Fruit fly (Drosophila melanogaster) whole organism, prepupa: Measurements from ENCODE around the gene CG13919.

Experiments
- Blimp-1 ChIP-seq: fragments of 200-800 bp; sonication (Bioruptor generic); optimal IDR thresholded peaks from 3 replicates; lab custom pipeline; 2017; ENCODE audit warnings: missing biosample characterization, missing genetic modification characterization, mild to moderate bottlenecking, moderate library complexity, missing genetic modification reagents
- CG10631 ChIP-seq: fragments of 200-800 bp; sonication (Bioruptor generic); optimal IDR thresholded peaks from 2 replicates; lab custom pipeline; 2016; ENCODE audit warnings: missing biosample characterization, missing genetic modification characterization
- CG11294 ChIP-seq: fragments of 200-800 bp; sonication (Bioruptor generic); IDR thresholded peaks from 2 replicates; pipeline ENCODE4 v1.3.6; 2022; ENCODE audit warnings: missing biosample characterization, missing genetic modification characterization
- CG11762 ChIP-seq: fragments of 200-800 bp; sonication (Bioruptor generic); optimal IDR thresholded peaks from 3 replicates; lab custom pipeline; 2016; ENCODE audit warnings: missing biosample characterization, missing genetic modification characterization; ENCODE audit not compliant: insufficient read depth
- CG11902 ChIP-seq: fragments of 200-800 bp; sonication (Bioruptor generic); optimal IDR thresholded peaks from 3 replicates; lab custom pipeline; 2016; ENCODE audit warnings: missing biosample characterization, missing genetic modification characterization
- CG15336 ChIP-seq: fragments of 200-800 bp; sonication (Bioruptor generic); IDR thresholded peaks from 2 replicates; pipeline ENCODE4 v1.3.6; 2022; ENCODE audit warnings: missing biosample characterization, missing genetic modification characterization
- CG1621 ChIP-seq: fragments of 200-800 bp; sonication (Bioruptor generic); optimal IDR thresholded peaks from 3 replicates; lab custom pipeline; 2018; ENCODE audit warnings: missing biosample characterization, mild to moderate bottlenecking, missing genetic modification characterization
- CG16779 ChIP-seq: fragments of 200-800 bp; sonication (Bioruptor generic); optimal IDR thresholded peaks from 3 replicates; lab custom pipeline; 2017; ENCODE audit warnings: missing biosample characterization, mild to moderate bottlenecking, missing genetic modification characterization
- CG3032 ChIP-seq: fragments of 200-800 bp; optimal IDR thresholded peaks from 2 replicates; lab custom pipeline; 2019; ENCODE audit warnings: missing biosample characterization, mild to moderate bottlenecking, missing genetic modification characterization, moderate library complexity
- CG31627 ChIP-seq: fragments of 200-800 bp; sonication (Bioruptor generic); optimal IDR thresholded peaks from 3 replicates; lab custom pipeline; 2016; ENCODE audit warnings: missing biosample characterization, missing genetic modification characterization
- CG3919 ChIP-seq: fragments of 200-800 bp; sonication (Bioruptor generic); optimal IDR thresholded peaks from 3 replicates; lab custom pipeline; 2016; ENCODE audit warnings: missing biosample characterization, missing genetic modification characterization
- CG6163 ChIP-seq: fragments of 200-800 bp; sonication (Bioruptor generic); IDR thresholded peaks from 3 replicates; pipeline ENCODE4 v1.3.6; 2022; ENCODE audit warnings: missing biosample characterization, missing genetic modification characterization
- CG6808 ChIP-seq: fragments of 200-800 bp; sonication (Bioruptor generic); optimal IDR thresholded peaks from 3 replicates; lab custom pipeline; 2017; ENCODE audit warnings: missing biosample characterization, missing genetic modification characterization, mild to moderate bottlenecking, moderate library complexity, missing genetic modification reagents
- CG6854 ChIP-seq: fragments of 200-800 bp; sonication (Bioruptor generic); optimal IDR thresholded peaks from 2 replicates; lab custom pipeline; 2017; ENCODE audit warnings: missing biosample characterization, mild to moderate bottlenecking, missing genetic modification characterization
- CG7368 ChIP-seq: fragments of 200-800 bp; sonication (Bioruptor generic); optimal IDR thresholded peaks from 3 replicates; lab custom pipeline; 2016; ENCODE audit warnings: missing biosample characterization, missing genetic modification characterization
- CG8632 ChIP-seq: fragments of 200-800 bp; sonication (Bioruptor generic); optimal IDR thresholded peaks from 3 replicates; lab custom pipeline; 2016; ENCODE audit warnings: missing biosample characterization, missing genetic modification characterization
- Eip78C ChIP-seq: fragments of 200-800 bp; sonication (Bioruptor generic); peaks from one replicate; lab custom pipeline; 2016; ENCODE audit warnings: missing biosample characterization, missing genetic modification characterization
- Eip93F ChIP-seq: fragments of 200-800 bp; sonication (Bioruptor generic); optimal IDR thresholded peaks from 2 replicates; lab custom pipeline; 2016; ENCODE audit warnings: missing biosample characterization, mild to moderate bottlenecking, missing genetic modification characterization
- Ets96B ChIP-seq: fragments of 200-800 bp; optimal IDR thresholded peaks from 2 replicates; lab custom pipeline; 2019; ENCODE audit warnings: missing biosample characterization, mild to moderate bottlenecking, missing genetic modification characterization, moderate library complexity
- Gug ChIP-seq: fragments of 200-800 bp; sonication (Bioruptor generic); IDR thresholded peaks from 2 replicates; pipeline ENCODE4 v1.3.6; 2022; ENCODE audit warnings: missing biosample characterization, missing genetic modification characterization
- Hr38 ChIP-seq: sonication (Bioruptor generic); optimal IDR thresholded peaks from 2 replicates; lab custom pipeline; 2016; ENCODE audit warnings: missing biosample characterization, missing genetic modification characterization
- Hr39 ChIP-seq: fragments of 200-800 bp; sonication (Bioruptor generic); optimal IDR thresholded peaks from 2 replicates; lab custom pipeline; 2016; ENCODE audit warnings: missing biosample characterization, missing genetic modification characterization
- Hr4 ChIP-seq: fragments of 200-800 bp; sonication (Bioruptor generic); optimal IDR thresholded peaks from 3 replicates; lab custom pipeline; 2016; ENCODE audit warnings: missing biosample characterization, missing genetic modification characterization
- Lpt ChIP-seq: fragments of 200-800 bp; sonication (Bioruptor generic); optimal IDR thresholded peaks from 3 replicates; lab custom pipeline; 2016; ENCODE audit warnings: missing biosample characterization, missing genetic modification characterization
- Met ChIP-seq: fragments of 200-800 bp; sonication (Bioruptor generic); optimal IDR thresholded peaks from 3 replicates; lab custom pipeline; 2016; ENCODE audit warnings: missing biosample characterization, missing genetic modification characterization
- Smox ChIP-seq: fragments of 200-800 bp; sonication (Bioruptor generic); optimal IDR thresholded peaks from 3 replicates; lab custom pipeline; 2016; ENCODE audit warnings: missing biosample characterization, missing genetic modification characterization
- Sox102F ChIP-seq: fragments of 200-800 bp; sonication (Bioruptor generic); optimal IDR thresholded peaks from 2 replicates; lab custom pipeline; 2016; ENCODE audit warnings: missing biosample characterization, mild to moderate bottlenecking, missing genetic modification characterization
- achi ChIP-seq: fragments of 200-800 bp; sonication (Bioruptor generic); optimal IDR thresholded peaks from 3 replicates; lab custom pipeline; 2016; ENCODE audit warnings: missing biosample characterization, missing genetic modification characterization
- cyc ChIP-seq: fragments of 200-800 bp; sonication (Bioruptor generic); optimal IDR thresholded peaks from 3 replicates; lab custom pipeline; 2016; ENCODE audit warnings: missing biosample characterization, missing genetic modification characterization
- dsx ChIP-seq: fragments of 200-800 bp; optimal IDR thresholded peaks from 3 replicates; lab custom pipeline; 2019; ENCODE audit warnings: missing biosample characterization, mild to moderate bottlenecking, missing genetic modification characterization, moderate library complexity; ENCODE audit not compliant: poor library complexity, severe bottlenecking
- eg ChIP-seq: fragments of 200-800 bp; sonication (Bioruptor generic); IDR thresholded peaks from 3 replicates; pipeline ENCODE4 v1.3.6; 2022; ENCODE audit warnings: missing biosample characterization, missing genetic modification characterization
- fd59A ChIP-seq: fragments of 200-800 bp; sonication (Bioruptor generic); optimal IDR thresholded peaks from 2 replicates; lab custom pipeline; 2017; ENCODE audit warnings: missing biosample characterization, mild to moderate bottlenecking, missing genetic modification characterization, missing genetic modification reagents
- fd85E ChIP-seq: fragments of 200-800 bp; sonication (Bioruptor generic); optimal IDR thresholded peaks from 3 replicates; lab custom pipeline; 2016; ENCODE audit warnings: missing biosample characterization, missing genetic modification characterization
- fkh ChIP-seq: fragments of 200-800 bp; sonication (Bioruptor generic); optimal IDR thresholded peaks from 3 replicates; lab custom pipeline; 2017; ENCODE audit warnings: missing biosample characterization, mild to moderate bottlenecking, missing genetic modification characterization, moderate library complexity
- pdm3 ChIP-seq: fragments of 200-800 bp; sonication (Bioruptor generic); optimal IDR thresholded peaks from 3 replicates; lab custom pipeline; 2016; ENCODE audit warnings: missing biosample characterization, missing genetic modification characterization
- salr ChIP-seq, 2 experiments: fragments of 200-800 bp; sonication (Bioruptor generic); optimal IDR thresholded peaks; 3 replicates each; lab custom pipeline; 2016 to 2018; ENCODE audit warnings: missing biosample characterization in 2 of 2, missing genetic modification characterization in 2 of 2, mild to moderate bottlenecking in 1 of 2
- spab ChIP-seq: fragments of 200-800 bp; sonication (Bioruptor generic); optimal IDR thresholded peaks from 2 replicates; lab custom pipeline; 2017; ENCODE audit warnings: missing biosample characterization, mild to moderate bottlenecking, missing genetic modification characterization, missing genetic modification reagents
- ss ChIP-seq, 2 experiments: fragments of 200-800 bp; sonication (Bioruptor generic); optimal IDR thresholded peaks; 2 replicates in 1 of 2; 3 replicates in 1 of 2; lab custom pipeline; 2017 to 2018; ENCODE audit warnings: mild to moderate bottlenecking in 2 of 2, missing biosample characterization in 2 of 2, missing genetic modification characterization in 2 of 2, moderate library complexity in 1 of 2
- svp ChIP-seq: fragments of 200-800 bp; sonication (Bioruptor generic); peaks from one replicate; lab custom pipeline; 2016; ENCODE audit warnings: missing biosample characterization, missing genetic modification characterization
- vri ChIP-seq: fragments of 200-800 bp; sonication (Bioruptor generic); optimal IDR thresholded peaks from 3 replicates; lab custom pipeline; 2016; ENCODE audit warnings: missing biosample characterization, mild to moderate bottlenecking, missing genetic modification characterization

Gene CG13919

DNA sequence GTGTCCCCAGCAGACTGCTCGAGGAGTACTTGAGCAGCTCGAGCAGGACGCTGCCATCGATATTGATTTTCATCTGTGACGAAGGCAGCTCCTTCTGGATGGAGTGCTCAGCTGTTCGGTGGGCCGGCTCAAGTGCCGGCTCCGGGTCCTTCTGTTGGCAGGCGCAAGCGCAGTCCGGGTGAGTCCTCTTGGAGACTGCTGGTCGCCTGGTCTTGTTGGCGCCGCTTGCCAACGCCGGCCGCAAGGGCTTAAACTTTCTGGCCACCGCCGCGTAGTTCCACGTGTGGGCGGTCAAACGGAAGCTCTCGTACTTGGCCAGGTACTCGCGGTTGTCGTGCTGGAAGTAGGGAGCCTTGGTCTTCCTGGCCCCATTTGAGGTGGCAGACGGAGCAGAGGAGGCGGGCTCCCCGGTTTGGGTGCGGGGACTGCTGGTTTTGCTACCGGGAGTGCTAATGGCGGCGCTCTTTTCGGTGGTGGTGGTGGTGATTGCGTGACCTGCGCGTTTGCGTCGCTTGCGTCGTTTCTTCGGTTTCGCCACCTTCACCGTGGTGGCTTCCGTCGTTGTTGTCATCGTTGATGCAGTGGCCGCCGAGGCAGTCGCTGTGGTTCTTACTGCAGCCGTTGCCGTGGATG lies 16.6 kb downstream of the CG13919 start:
- no peak for TF ChIP-seq CG11294
- TF ChIP-seq Sox102F (GFP tag; lab: Kevin White, UChicago), result no peak
- TF ChIP-seq CG7368 (GFP tag; lab: Kevin White, UChicago), result peak; percentile 25

DNA sequence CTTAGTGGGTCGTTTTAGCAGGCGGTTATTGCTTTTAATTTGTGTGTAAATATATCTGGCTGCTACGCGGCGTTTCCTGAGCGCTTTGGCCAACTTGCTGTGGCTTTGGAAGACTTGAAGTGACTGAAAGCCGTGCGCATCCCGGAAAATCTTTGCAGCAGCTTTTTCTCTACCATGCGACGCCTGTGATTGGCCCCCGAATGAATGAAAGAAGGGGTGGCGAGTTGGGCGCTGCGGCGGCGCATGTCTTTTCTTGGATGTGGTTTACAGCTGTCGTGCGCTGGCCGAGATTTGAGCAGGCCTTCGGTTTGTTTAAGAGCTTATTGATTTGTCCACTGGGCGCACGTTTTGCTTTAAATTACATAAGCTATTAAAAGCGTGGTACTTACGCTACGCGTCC lies 18.3 kb downstream of the CG13919 start:
- no peak for TF ChIP-seq fd85E (GFP tag; lab: Kevin White, UChicago)
- TF ChIP-seq cyc (GFP tag; lab: Kevin White, UChicago), result no peak
- TF ChIP-seq ss (GFP tag; optimal IDR thresholded peaks at IDR 0.05; lab: Kevin White, UChicago), result no peak
- no peak for TF ChIP-seq Lpt (GFP tag; lab: Kevin White, UChicago)
- no peak for TF ChIP-seq Eip93F (GFP tag; lab: Kevin White, UChicago)
- TF ChIP-seq CG16779 (tag; lab: Kevin White, UChicago), result no peak
- no peak for TF ChIP-seq spab
- TF ChIP-seq CG10631 (GFP tag; lab: Kevin White, UChicago), result no peak
- no peak for TF ChIP-seq CG31627 (GFP tag; lab: Kevin White, UChicago)
- no peak for TF ChIP-seq eg (GFP tag; lab: Robert Waterston, UW)

DNA sequence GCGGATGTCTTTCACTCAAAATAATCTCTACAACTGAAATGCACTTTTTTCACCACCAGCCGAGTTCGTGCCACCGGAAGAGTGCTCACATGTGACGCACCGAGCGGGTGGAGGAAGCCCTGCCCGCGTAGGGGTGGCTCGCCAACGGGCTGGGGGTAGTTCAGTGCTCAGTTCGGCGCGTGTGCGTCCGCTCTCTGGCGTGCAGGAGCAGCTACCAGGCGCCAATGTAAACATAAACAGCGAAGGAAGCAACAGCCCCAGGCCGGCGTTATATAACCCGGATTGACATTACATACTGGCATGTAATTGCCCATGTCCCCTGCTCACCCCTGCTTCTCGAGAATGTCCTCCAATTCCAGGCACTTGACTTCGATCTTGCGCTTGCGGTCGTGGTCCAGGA lies 18.9 kb downstream of the CG13919 start:
- TF ChIP-seq fkh (GFP tag; lab: Kevin White, UChicago) (no peak), CG16779 (tag; lab: Kevin White, UChicago) (no peak), cyc (GFP tag; lab: Kevin White, UChicago) (no peak), Ets96B (no peak), Met (GFP tag; lab: Kevin White, UChicago) (no peak), Smox (GFP tag; lab: Kevin White, UChicago) (no peak), svp (GFP tag; lab: Kevin White, UChicago) (no peak), pdm3 (GFP tag; lab: Kevin White, UChicago) (no peak), CG11902 (no peak), CG11762 (GFP tag; lab: Kevin White, UChicago) (no peak), achi (no peak), Gug (GFP tag; lab: Robert Waterston, UW) (no peak), fd59A (no peak), salr (GFP tag; optimal IDR thresholded peaks at IDR 0.05; lab: Kevin White, UChicago) (no peak), Eip78C (GFP tag; lab: Kevin White, UChicago) (no peak), CG31627 (GFP tag; lab: Kevin White, UChicago) (no peak), Eip93F (GFP tag; lab: Kevin White, UChicago) (no peak), CG8632 (GFP tag; lab: Kevin White, UChicago) (no peak), Hr38 (GFP tag; lab: Kevin White, UChicago) (no peak), Hr4 (GFP tag; lab: Kevin White, UChicago) (no peak)

DNA sequence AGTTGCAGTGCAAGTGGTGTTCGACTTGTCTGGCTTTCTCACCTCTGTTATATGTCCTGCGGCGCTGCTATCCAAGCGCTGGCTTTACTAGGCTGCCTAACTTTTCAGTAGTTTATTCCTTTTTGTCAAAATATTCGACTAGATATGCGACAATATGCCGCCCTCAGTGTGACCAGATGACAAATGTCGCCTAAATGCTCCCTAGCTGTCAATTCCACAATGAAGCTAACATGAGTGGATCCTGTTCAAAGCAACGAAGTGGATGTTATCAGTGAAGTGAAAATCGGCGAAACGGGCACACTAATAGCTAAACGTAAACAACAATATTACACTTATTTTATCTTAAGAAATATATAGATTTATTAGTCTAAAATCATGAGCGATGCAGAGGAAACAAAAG lies 19.6 kb downstream of the CG13919 start, which contains the start of the genes Srrm234 and CG7974:
Srrm234 (minus strand) TSS at position 189 of the 400 bp plus-strand sequence.
CG7974 (plus strand) TSS at position 263 of the 400 bp plus-strand sequence.
- TF ChIP-seq CG6163 (GFP tag; lab: Robert Waterston, UW) (no peak), achi (peak; percentile 93)
- TF ChIP-seq, all 60 proteins: peak for 1

DNA sequence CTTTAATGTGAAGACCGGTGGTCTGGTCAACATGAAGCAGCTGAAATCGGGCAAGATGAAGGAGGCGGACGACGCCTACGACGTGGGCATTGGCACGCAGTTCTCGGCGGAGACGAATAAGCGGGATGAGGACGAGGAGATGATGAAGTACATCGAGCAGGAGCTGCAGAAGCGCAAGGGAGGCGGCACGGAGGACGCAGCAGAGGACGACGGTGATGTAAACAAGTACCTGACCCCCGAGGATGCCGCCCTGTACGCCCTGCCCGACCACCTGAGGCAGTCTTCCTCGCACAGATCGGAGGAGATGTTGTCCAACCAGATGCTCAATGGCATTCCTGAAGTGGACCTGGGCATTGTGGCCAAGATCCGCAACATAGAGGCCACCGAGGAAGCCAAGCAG lies 20.3 kb downstream of the CG13919 start:
- TF ChIP-seq CG3032 (tag; lab: Kevin White, UChicago) (no peak), pdm3 (GFP tag; lab: Kevin White, UChicago) (no peak), Smox (GFP tag; lab: Kevin White, UChicago) (no peak), CG6854 (GFP tag; lab: Kevin White, UChicago) (no peak), cyc (GFP tag; lab: Kevin White, UChicago) (no peak), vri (GFP tag; lab: Kevin White, UChicago) (no peak), spab (no peak), Ets96B (no peak), fd59A (no peak), Hr39 (GFP tag; lab: Kevin White, UChicago) (no peak), CG3919 (no peak), fd85E (GFP tag; lab: Kevin White, UChicago) (no peak), dsx (GFP tag; lab: Kevin White, UChicago) (no peak), CG1621 (tag; lab: Kevin White, UChicago) (no peak), Blimp-1 (GFP tag; lab: Kevin White, UChicago) (no peak), CG7368 (GFP tag; lab: Kevin White, UChicago) (no peak), CG6808 (GFP tag; lab: Kevin White, UChicago) (no peak), Eip78C (GFP tag; lab: Kevin White, UChicago) (no peak), eg (GFP tag; lab: Robert Waterston, UW) (no peak), CG15336 (GFP tag; lab: Robert Waterston, UW) (no peak)
